Fruit fly (Drosophila melanogaster): ENCODE measurements around the gene CG33093.

DNA sequence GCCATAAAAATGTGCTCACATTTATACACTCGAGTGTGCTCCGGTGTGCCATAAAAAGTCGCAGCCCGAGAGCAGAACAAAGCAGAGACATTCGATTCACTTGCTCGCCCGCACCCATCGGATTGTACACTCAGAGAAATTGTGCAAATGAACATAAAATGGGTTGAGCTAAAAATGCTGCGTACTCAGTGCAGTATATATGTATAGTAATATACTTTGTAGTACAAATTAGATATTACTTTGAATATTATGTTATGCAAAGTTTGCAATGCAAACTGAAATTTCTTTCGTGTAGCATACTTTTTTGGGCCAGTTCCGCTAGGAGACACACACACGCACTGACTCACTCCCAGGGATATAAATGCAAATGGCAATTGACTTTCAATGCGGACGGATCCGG lies 28.1 kb downstream of the CG33093 start:
- no peak for TF ChIP-seq psq (optimal IDR thresholded peaks at IDR 0.05)
- no peak for TF ChIP-seq h (optimal IDR thresholded peaks at IDR 0.05)
- TF ChIP-seq insv (optimal IDR thresholded peaks at IDR 0.05): no peak
- TF ChIP-seq Sin3A (optimal IDR thresholded peaks at IDR 0.05): no peak
- TF ChIP-seq Myc (optimal IDR thresholded peaks at IDR 0.05): no peak
- no peak for TF ChIP-seq ttk (optimal IDR thresholded peaks at IDR 0.05)
